Fruit fly (Drosophila melanogaster): Measurements from ENCODE around the gene Hk.

Gene Hk

DNA sequence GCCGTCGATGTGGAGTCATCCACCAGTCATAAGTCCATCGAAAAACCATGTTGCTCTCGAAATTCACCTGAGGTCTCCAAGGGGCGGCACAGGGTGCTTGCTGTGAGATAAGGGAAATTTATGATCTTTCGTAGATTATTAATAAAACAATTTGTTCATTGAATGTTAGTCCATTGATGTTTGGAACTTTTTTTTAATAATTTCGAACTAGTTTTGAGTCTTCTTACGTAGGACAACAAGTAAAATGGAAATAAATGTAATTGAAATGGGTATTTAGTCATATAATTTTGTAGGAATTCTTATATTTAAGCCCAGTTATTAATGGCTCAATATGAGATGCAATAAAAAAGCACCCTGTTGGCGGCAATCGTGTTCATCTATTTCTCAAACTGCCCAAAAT, 30.8 kb downstream of the Hk start (continued):
- TF ChIP-seq CG2116 (GFP tag; optimal IDR thresholded peaks at IDR 0.05) (peak; percentile 43), CG10462 (GFP tag; optimal IDR thresholded peaks at IDR 0.05) (peak; percentile 26), bsh (GFP tag; optimal IDR thresholded peaks at IDR 0.05) (peak in 1 of 2 experiments; percentile 56), ATbp (GFP tag; optimal IDR thresholded peaks at IDR 0.05) (peak; percentile 79), CG32532 (GFP tag; IDR thresholded peaks at IDR 0.05) (peak; percentile 62; the same call in 1 of the 2 replicates), tap (tag; optimal IDR thresholded peaks at IDR 0.05) (peak; percentile 82), Fer1 (GFP tag; optimal IDR thresholded peaks at IDR 0.05) (peak; percentile 80), CG6765 (GFP tag; optimal IDR thresholded peaks at IDR 0.05) (peak; percentile 38), CG14441 (GFP tag; IDR thresholded peaks at IDR 0.05) (peak; percentile 71), seq (GFP tag; IDR thresholded peaks at IDR 0.05) (peak; percentile 82), HLH3B (GFP tag; IDR thresholded peaks at IDR 0.05) (peak; percentile 53), CG14014 (GFP tag; IDR thresholded peaks at IDR 0.05) (0 out of 2 replicates have a peak, but pooled peaks have one; percentile 48), tgo (GFP tag; IDR thresholded peaks at IDR 0.05) (peak; percentile 62; the same call in 2 of the 3 replicates), CG12071 (GFP tag; optimal IDR thresholded peaks at IDR 0.05) (peak; percentile 49), Max (GFP tag; optimal IDR thresholded peaks at IDR 0.05) (peak; percentile 24), CG6683 (GFP tag; optimal IDR thresholded peaks at IDR 0.05) (peak; percentile 17), CG3726 (GFP tag; IDR thresholded peaks at IDR 0.05) (0 out of 3 replicates have a peak, but pooled peaks have one; percentile 59), Vsx1 (GFP tag; optimal IDR thresholded peaks at IDR 0.05) (peak; percentile 74), CG31441 (GFP tag; IDR thresholded peaks at IDR 0.05) (peak; percentile 76), CG10274 (GFP tag; optimal IDR thresholded peaks at IDR 0.05) (peak; percentile 17), Sox100B (GFP tag; optimal IDR thresholded peaks at IDR 0.05) (peak; percentile 80), CG2678 (tag; optimal IDR thresholded peaks at IDR 0.05) (peak; percentile 87), ewg (GFP tag; optimal IDR thresholded peaks at IDR 0.05) (peak; percentile 63), CG32767 (GFP tag; IDR thresholded peaks at IDR 0.05) (peak; percentile 73), CG18599 (GFP tag; optimal IDR thresholded peaks at IDR 0.05) (peak; percentile 42), NfI (GFP tag; optimal IDR thresholded peaks at IDR 0.05) (peak; percentile 82), HmgZ (tag; optimal IDR thresholded peaks at IDR 0.05) (peak; percentile 71), dan (GFP tag; IDR thresholded peaks at IDR 0.05) (no peak), CG6689 (GFP tag; IDR thresholded peaks at IDR 0.05) (peak; percentile 80), ap (GFP tag; IDR thresholded peaks at IDR 0.05) (peak; percentile 44; the same call in 1 of the 2 replicates), caup (GFP tag; optimal IDR thresholded peaks at IDR 0.05; ENCODE audit: severe bottlenecking) (peak; percentile 26), bowl (GFP tag; IDR thresholded peaks at IDR 0.05) (peak; percentile 36; the same call in 1 of the 2 replicates), E2f1 (GFP tag; IDR thresholded peaks at IDR 0.05) (peak; percentile 63; the same call in 1 of the 2 replicates), emc (GFP tag; optimal IDR thresholded peaks at IDR 0.05) (no peak), sisA (GFP tag; IDR thresholded peaks at IDR 0.05) (peak; percentile 30; the same call in 1 of the 2 replicates), pan (optimal IDR thresholded peaks at IDR 0.05) (no peak), pan (GFP tag; optimal IDR thresholded peaks at IDR 0.05 in 1 of 2, IDR thresholded peaks at IDR 0.05 in 1 of 2) (peak in 1 of 2 experiments; percentile 72), CG8924 (tag; optimal IDR thresholded peaks at IDR 0.05) (peak; percentile 85), cato (GFP tag; optimal IDR thresholded peaks at IDR 0.05; ENCODE audit: borderline replicate concordance) (peak; percentile 39), CG8281 (tag; optimal IDR thresholded peaks at IDR 0.05) (peak; percentile 40), CG10654 (GFP tag; optimal IDR thresholded peaks at IDR 0.05) (peak; percentile 10), Awh (GFP tag; IDR thresholded peaks at IDR 0.05) (peak; percentile 51; the same call in 1 of the 2 replicates), CG10321 (GFP tag; IDR thresholded peaks at IDR 0.05) (peak; percentile 51; the same call in 1 of the 2 replicates), nmo (GFP tag; optimal IDR thresholded peaks at IDR 0.05) (peak; percentile 72), croc (GFP tag; conservative IDR thresholded peaks at IDR 0.05) (peak; percentile 38; the same call in 2 of the 3 replicates), MTF-1 (GFP tag; optimal IDR thresholded peaks at IDR 0.05; ENCODE audit: borderline replicate concordance) (peak; percentile 26), bcd (GFP tag; optimal IDR thresholded peaks at IDR 0.05) (peak; percentile 67), CG12659 (GFP tag; optimal IDR thresholded peaks at IDR 0.05) (peak; percentile 86), Lim3 (GFP tag; IDR thresholded peaks at IDR 0.05) (0 out of 2 replicates have a peak, but pooled peaks have one; percentile 17)

Data from whole organism, embryonic.